Worm (Caenorhabditis elegans) whole organism, late embryonic: ENCODE results near the gene Y58A7A.2.
"Not testable (repeated sequence)": the region's sequence is repeated elsewhere in the genome, so short reads cannot be mapped to it uniquely, and the experiment has no call there.

Experiments
- C08G9.2 ChIP-seq: sonication (generic microtip); optimal IDR thresholded peaks from 2 replicates; lab custom pipeline; 2016; ENCODE audit warnings: mild to moderate bottlenecking, missing genetic modification characterization, moderate library complexity, missing compliant biosample characterization
- ama-1 ChIP-seq: fragments of 150-350 bp; optimal IDR thresholded peaks from 2 replicates; lab custom pipeline; 2014
- ceh-9 ChIP-seq: sonication (generic microtip); optimal IDR thresholded peaks from 2 replicates; lab custom pipeline; 2016; ENCODE audit warnings: mild to moderate bottlenecking, missing genetic modification characterization, inconsistent platforms, missing compliant biosample characterization
- eyg-1 ChIP-seq: sonication (generic microtip); optimal IDR thresholded peaks from 2 replicates; lab custom pipeline; 2016; ENCODE audit warnings: missing genotype, missing genetic modification characterization, missing compliant biosample characterization
- fkh-10 ChIP-seq: fragments of 150-350 bp; optimal IDR thresholded peaks from 2 replicates; lab custom pipeline; 2014; ENCODE audit warnings: missing biosample characterization, missing genetic modification reagents, missing genetic modification characterization
- fkh-6 ChIP-seq: sonication (generic microtip); optimal IDR thresholded peaks from 2 replicates; lab custom pipeline; 2016; ENCODE audit warnings: missing genetic modification characterization, missing compliant biosample characterization
- hlh-30 ChIP-seq: sonication (generic microtip); optimal IDR thresholded peaks from 2 replicates; lab custom pipeline; 2017; ENCODE audit warnings: antibody characterized with exemption, missing genetic modification characterization, missing compliant biosample characterization; ENCODE audit not compliant: insufficient read depth
- madf-2 ChIP-seq: sonication (generic microtip); optimal IDR thresholded peaks from 2 replicates; lab custom pipeline; 2017; ENCODE audit warnings: missing genetic modification characterization, missing compliant biosample characterization
- sox-2 ChIP-seq: fragments of 200-800 bp; sonication (Bioruptor generic); IDR thresholded peaks from 2 replicates; pipeline ENCODE4 v1.3.6; 2022; ENCODE audit warnings: missing genetic modification reagents, missing genetic modification characterization, missing compliant biosample characterization
- syd-9 ChIP-seq: sonication (generic microtip); optimal IDR thresholded peaks from 2 replicates; lab custom pipeline; 2016; ENCODE audit warnings: mild to moderate bottlenecking, missing genetic modification characterization, moderate library complexity, missing compliant biosample characterization
- unc-55 ChIP-seq: sonication (generic microtip); optimal IDR thresholded peaks from 2 replicates; lab custom pipeline; 2017; ENCODE audit warnings: missing biosample characterization, missing genetic modification reagents, missing genetic modification characterization

DNA sequence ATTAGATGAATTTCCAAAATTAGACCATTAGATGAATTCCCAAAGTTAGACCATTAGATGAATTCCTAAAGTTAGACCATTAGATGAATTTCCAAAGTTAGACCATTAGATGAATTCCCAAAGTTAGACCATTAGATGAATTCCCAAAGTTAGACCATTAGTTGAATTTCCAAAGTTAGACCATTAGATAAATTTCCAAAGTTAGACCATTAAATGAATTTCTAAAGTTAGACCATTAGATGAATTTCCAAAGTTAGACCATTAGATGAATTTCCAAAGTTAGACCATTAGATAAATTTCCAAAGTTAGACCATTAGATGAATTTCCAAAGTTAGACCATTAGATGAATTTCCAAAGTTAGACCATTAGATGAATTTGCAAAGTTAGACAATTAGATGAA is 3.4 kb upstream of the Y58A7A.2 start:
- TF ChIP-seq ama-1; fkh-10 (GFP tag; lab: Kevin White, UChicago); syd-9; fkh-6 (tag; lab: Kevin White, UChicago); ceh-9 (tag; lab: Kevin White, UChicago); madf-2 (tag; lab: Kevin White, UChicago); unc-55; C08G9.2 (tag; lab: Kevin White, UChicago); eyg-1 (tag; lab: Kevin White, UChicago); hlh-30: not testable (repeated sequence)
- TF ChIP-seq sox-2 (GFP tag; lab: Robert Waterston, UW): 0 out of 2 replicates have a peak, but pooled peaks have one; percentile 40
